Fruit fly (Drosophila melanogaster): Measurements from ENCODE around the gene CG1924.

DNA sequence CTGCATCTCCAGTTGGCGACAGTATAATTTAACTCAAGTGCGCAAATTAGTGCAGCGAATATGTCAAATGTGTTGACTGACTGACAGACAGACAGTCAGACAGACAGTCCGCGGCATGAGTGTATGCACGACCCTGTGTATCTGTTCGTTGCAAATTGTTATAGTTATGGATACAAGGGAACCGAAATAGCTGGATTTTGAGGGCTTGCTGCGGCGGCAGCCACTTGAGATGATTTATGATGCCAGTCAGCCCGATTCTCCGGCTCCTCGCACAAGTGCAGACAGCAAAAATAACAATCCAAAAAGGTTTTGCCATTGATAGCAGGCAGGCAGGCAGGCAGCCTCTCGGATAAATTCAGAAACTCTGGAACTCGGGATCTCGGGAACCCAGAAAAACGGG lies 28.7 kb upstream of the CG1924 start:
- TF ChIP-seq CG8478 (optimal IDR thresholded peaks at IDR 0.05) (no peak), CTCF (optimal IDR thresholded peaks at IDR 0.05) (no peak)

Measured in S2 (cell line).